Worm (Caenorhabditis elegans): ENCODE results near the gene nhr-95.

nhr-95 gene

ce11 chrV:19120743-19121642, 38.6 kb upstream of the nhr-95 start:
- no peak for TF ChIP-seq efl-3 (GFP tag; optimal IDR thresholded peaks at IDR 0.05)
- no peak for TF ChIP-seq vab-15 (tag; optimal IDR thresholded peaks at IDR 0.05)
- no peak for TF ChIP-seq fkh-8 (tag; optimal IDR thresholded peaks at IDR 0.05)
- no peak for TF ChIP-seq nhr-76 (tag; optimal IDR thresholded peaks at IDR 0.05)
- TF ChIP-seq unc-130 (tag; optimal IDR thresholded peaks at IDR 0.05), result no peak
- no peak for TF ChIP-seq mef-2 (tag; optimal IDR thresholded peaks at IDR 0.05)
- no peak for TF ChIP-seq efl-1 (optimal IDR thresholded peaks at IDR 0.05)
- TF ChIP-seq efl-1 (GFP tag; optimal IDR thresholded peaks at IDR 0.05 in 1 of 2), result no peak
- no peak for TF ChIP-seq C16A3.4 (tag; optimal IDR thresholded peaks at IDR 0.05)
- no peak for TF ChIP-seq skn-1 (tag; optimal IDR thresholded peaks at IDR 0.05)
- TF ChIP-seq ceh-88 (GFP tag; IDR thresholded peaks at IDR 0.05), result no peak
- no peak for TF ChIP-seq ets-5 (GFP tag; IDR thresholded peaks at IDR 0.05)

- TF ChIP-seq nhr-85 (tag) (peak; percentile 33), dpl-1 (GFP tag; optimal IDR thresholded peaks at IDR 0.05) (peak; percentile 78 to 89 (median 88)), C34B4.2 (tag; optimal IDR thresholded peaks at IDR 0.05) (no peak), zip-4 (GFP tag; optimal IDR thresholded peaks at IDR 0.05) (no peak), aly-2 (tag; optimal IDR thresholded peaks at IDR 0.05) (no peak), hlh-4 (tag; optimal IDR thresholded peaks at IDR 0.05) (no peak), ztf-4 (tag; optimal IDR thresholded peaks at IDR 0.05) (no peak), dsc-1 (tag; optimal IDR thresholded peaks at IDR 0.05) (no peak), grh-1 (GFP tag; IDR thresholded peaks at IDR 0.05) (no peak), ceh-82 (tag; optimal IDR thresholded peaks at IDR 0.05) (peak in 2 of 3 experiments; percentile 23 to 39), F16B12.6 (tag; optimal IDR thresholded peaks at IDR 0.05) (peak; percentile 8), efl-3 (GFP tag; optimal IDR thresholded peaks at IDR 0.05) (no peak), sptf-1 (tag; optimal IDR thresholded peaks at IDR 0.05) (no peak), nhr-28 (tag; optimal IDR thresholded peaks at IDR 0.05) (no peak), mep-1 (tag; optimal IDR thresholded peaks at IDR 0.05) (peak; percentile 9), unc-86 (tag; optimal IDR thresholded peaks at IDR 0.05) (peak; percentile 12), ceh-88 (GFP tag; IDR thresholded peaks at IDR 0.05) (no peak), swsn-7 (tag; optimal IDR thresholded peaks at IDR 0.05) (peak; percentile 48), mef-2 (tag; optimal IDR thresholded peaks at IDR 0.05) (no peak), elt-3 (tag; optimal IDR thresholded peaks at IDR 0.05) (peak in 1 of 6 experiments; percentile 7), lin-39 (tag; optimal IDR thresholded peaks at IDR 0.05) (no peak), xbp-1 (tag; optimal IDR thresholded peaks at IDR 0.05) (peak; percentile 42), fos-1 (tag; optimal IDR thresholded peaks at IDR 0.05) (no peak), nhr-47 (tag; optimal IDR thresholded peaks at IDR 0.05) (peak; percentile 64), ceh-8 (GFP tag; optimal IDR thresholded peaks at IDR 0.05) (no peak), pax-3 (tag; optimal IDR thresholded peaks at IDR 0.05) (no peak), unc-62 (GFP tag; optimal IDR thresholded peaks at IDR 0.05) (no peak), ceh-63 (GFP tag; optimal IDR thresholded peaks at IDR 0.05) (no peak), mdl-1 (tag; optimal IDR thresholded peaks at IDR 0.05) (no peak), isw-1 (GFP tag; IDR thresholded peaks at IDR 0.05) (peak; percentile 20; the same call in 1 of the 2 replicates), vab-15 (tag; optimal IDR thresholded peaks at IDR 0.05) (no peak), rnt-1 (tag; optimal IDR thresholded peaks at IDR 0.05) (peak; percentile 42), nhr-19 (GFP tag; conservative IDR thresholded peaks at IDR 0.05) (peak; percentile 48; the same call in 1 of the 2 replicates), aha-1 (tag; optimal IDR thresholded peaks at IDR 0.05) (no peak), nhr-77 (tag; optimal IDR thresholded peaks at IDR 0.05) (no peak), unc-130 (tag; optimal IDR thresholded peaks at IDR 0.05) (no peak), hpl-2 (GFP tag; optimal IDR thresholded peaks at IDR 0.05) (no peak), skn-1 (tag; optimal IDR thresholded peaks at IDR 0.05) (peak; percentile 39), snu-23 (GFP tag; optimal IDR thresholded peaks at IDR 0.05) (peak; percentile 64), lin-14 (GFP tag; optimal IDR thresholded peaks at IDR 0.05) (no peak), sox-4 (tag; optimal IDR thresholded peaks at IDR 0.05) (no peak), efl-1 (optimal IDR thresholded peaks at IDR 0.05) (peak; percentile 41 to 89), efl-1 (GFP tag; optimal IDR thresholded peaks at IDR 0.05 in 1 of 2) (peak; percentile 89 to 99), nhr-76 (tag; optimal IDR thresholded peaks at IDR 0.05) (no peak), nhr-237 (tag; optimal IDR thresholded peaks at IDR 0.05) (no peak), ama-1 (optimal IDR thresholded peaks at IDR 0.05) (no peak), snpc-4 (tag; optimal IDR thresholded peaks at IDR 0.05) (no peak)
Observed at ce11 chrV:19119260-19119659, 36.8 kb upstream of the nhr-95 start, which contains the start of gene Y39B6A.13. Gene Y39B6A.13, minus strand, starts transcription at chrV:19119425.
